Fruit fly (Drosophila melanogaster) whole organism, embryonic: ENCODE results near the gene CG6511.

Experiments used
- Atf6 ChIP-seq: fragments of 200-800 bp; sonication (Bioruptor generic); IDR thresholded peaks from 2 replicates; pipeline ENCODE4 v1.3.6; 2022; ENCODE audit warnings: missing biosample characterization, missing genetic modification characterization
- BtbVII ChIP-seq: fragments of 200-800 bp; sonication (Bioruptor generic); optimal IDR thresholded peaks from 3 replicates; lab custom pipeline; 2017; ENCODE audit warnings: missing biosample characterization, mild to moderate bottlenecking, missing genetic modification characterization
- CG10321 ChIP-seq: fragments of 200-800 bp; sonication (Bioruptor generic); IDR thresholded peaks from 2 replicates; pipeline ENCODE4 v1.3.6; 2022; ENCODE audit warnings: missing biosample characterization, missing genetic modification characterization
- CG10654 ChIP-seq: fragments of 200-800 bp; sonication (Bioruptor generic); optimal IDR thresholded peaks from 2 replicates; lab custom pipeline; 2016; ENCODE audit warnings: missing biosample characterization, missing genetic modification characterization
- CG11093 ChIP-seq: fragments of 200-800 bp; sonication (Bioruptor generic); IDR thresholded peaks from 3 replicates; pipeline ENCODE4 v1.3.6; 2022; ENCODE audit warnings: missing biosample characterization, missing genetic modification characterization
- CG12219 ChIP-seq: fragments of 200-800 bp; sonication (Bioruptor generic); optimal IDR thresholded peaks from 3 replicates; lab custom pipeline; 2018; ENCODE audit warnings: missing biosample characterization, mild to moderate bottlenecking, missing genetic modification characterization
- CG14860 ChIP-seq: fragments of 200-800 bp; sonication (Bioruptor generic); IDR thresholded peaks from 3 replicates; pipeline ENCODE4 v1.3.6; 2022; ENCODE audit warnings: missing biosample characterization, missing genetic modification characterization; ENCODE audit not compliant: partially characterized antibody
- CG15479 ChIP-seq: fragments of 200-800 bp; sonication (Bioruptor generic); optimal IDR thresholded peaks from 3 replicates; lab custom pipeline; 2019; ENCODE audit warnings: missing biosample characterization, mild to moderate bottlenecking, missing genetic modification characterization, moderate library complexity
- CG17186 ChIP-seq: fragments of 200-800 bp; sonication (Bioruptor generic); optimal IDR thresholded peaks from 3 replicates; lab custom pipeline; 2017; ENCODE audit warnings: missing biosample characterization, missing genetic modification reagents, missing genetic modification characterization
- CG17829 ChIP-seq: fragments of 200-800 bp; optimal IDR thresholded peaks from 2 replicates; lab custom pipeline; 2019; ENCODE audit warnings: missing biosample characterization, mild to moderate bottlenecking, missing genetic modification characterization, moderate library complexity
- CG2889 ChIP-seq: fragments of 200-800 bp; sonication (Bioruptor generic); IDR thresholded peaks from 3 replicates; pipeline ENCODE4 v1.3.6; 2022; ENCODE audit warnings: missing biosample characterization, missing genetic modification characterization
- CG30403 ChIP-seq: fragments of 200-800 bp; sonication (Bioruptor generic); optimal IDR thresholded peaks from 3 replicates; lab custom pipeline; 2016; ENCODE audit warnings: missing biosample characterization, missing genetic modification characterization
- CG30431 ChIP-seq: fragments of 200-800 bp; sonication (Bioruptor generic); optimal IDR thresholded peaks from 2 replicates; lab custom pipeline; 2017; ENCODE audit warnings: missing biosample characterization, missing genetic modification characterization
- CG31224 ChIP-seq: fragments of 200-800 bp; sonication (Bioruptor generic); IDR thresholded peaks from 2 replicates; pipeline ENCODE4 v1.3.6; 2022; ENCODE audit warnings: missing biosample characterization, missing genetic modification characterization
- CG31365 ChIP-seq: fragments of 200-800 bp; sonication (Bioruptor generic); optimal IDR thresholded peaks from 2 replicates; lab custom pipeline; 2018; ENCODE audit warnings: missing biosample characterization, mild to moderate bottlenecking, missing genetic modification characterization
- CG3163 ChIP-seq: fragments of 200-800 bp; sonication (Bioruptor generic); optimal IDR thresholded peaks from 3 replicates; lab custom pipeline; 2016; ENCODE audit warnings: missing biosample characterization, missing genetic modification characterization
- CG33213 ChIP-seq: fragments of 200-800 bp; sonication (Bioruptor generic); optimal IDR thresholded peaks from 3 replicates; lab custom pipeline; 2016; ENCODE audit warnings: missing biosample characterization, missing genetic modification characterization
- CG4360 ChIP-seq: fragments of 200-800 bp; sonication (Bioruptor generic); IDR thresholded peaks from 2 replicates; pipeline ENCODE4 v1.3.6; 2022; ENCODE audit warnings: missing biosample characterization, missing genetic modification characterization
- CG5180 ChIP-seq: fragments of 200-800 bp; sonication (Bioruptor generic); optimal IDR thresholded peaks from 3 replicates; lab custom pipeline; 2017; ENCODE audit warnings: missing biosample characterization, missing genetic modification characterization, mild to moderate bottlenecking, moderate library complexity, missing genetic modification reagents
- CG6175 ChIP-seq: fragments of 200-800 bp; sonication (Bioruptor generic); IDR thresholded peaks from 3 replicates; pipeline ENCODE4 v1.3.6; 2022; ENCODE audit warnings: missing biosample characterization, missing genetic modification characterization
- CG7357 ChIP-seq: fragments of 200-800 bp; sonication (Bioruptor generic); IDR thresholded peaks from 3 replicates; pipeline ENCODE4 v1.3.6; 2022; ENCODE audit warnings: missing biosample characterization, missing genetic modification characterization
- CG7987 ChIP-seq: fragments of 200-800 bp; sonication (Bioruptor generic); optimal IDR thresholded peaks from 2 replicates; lab custom pipeline; 2018; ENCODE audit warnings: missing biosample characterization, mild to moderate bottlenecking, missing genetic modification characterization, moderate library complexity
- CG8359 ChIP-seq: fragments of 200-800 bp; sonication (Bioruptor generic); optimal IDR thresholded peaks from 2 replicates; lab custom pipeline; 2017; ENCODE audit warnings: missing biosample characterization, mild to moderate bottlenecking, missing genetic modification characterization, borderline replicate concordance
- CG8924 ChIP-seq: fragments of 200-800 bp; optimal IDR thresholded peaks from 3 replicates; lab custom pipeline; 2019; ENCODE audit warnings: missing biosample characterization, mild to moderate bottlenecking, missing genetic modification characterization, moderate library complexity
- CG8944 ChIP-seq: fragments of 200-800 bp; sonication (Bioruptor generic); optimal IDR thresholded peaks from 3 replicates; lab custom pipeline; 2016; ENCODE audit warnings: missing biosample characterization, missing genetic modification characterization
- CG9609 ChIP-seq: fragments of 200-800 bp; sonication (Bioruptor generic); optimal IDR thresholded peaks from 3 replicates; lab custom pipeline; 2016; ENCODE audit warnings: missing biosample characterization, missing genetic modification characterization
- CG9797 ChIP-seq: fragments of 200-800 bp; sonication (Bioruptor generic); optimal IDR thresholded peaks from 3 replicates; lab custom pipeline; 2018; ENCODE audit warnings: missing biosample characterization, mild to moderate bottlenecking, missing genetic modification characterization
- CoRest ChIP-seq: fragments of 200-800 bp; sonication (Bioruptor generic); optimal IDR thresholded peaks from 3 replicates; lab custom pipeline; 2018; ENCODE audit warnings: missing biosample characterization, mild to moderate bottlenecking, missing genetic modification characterization, moderate library complexity
- Dfd ChIP-seq, 2 experiments: fragments of >200 bp; optimal IDR thresholded peaks; 2 replicates each; lab custom pipeline; 2017; ENCODE audit warnings: missing biosample characterization in 2 of 2, missing genetic modification characterization in 2 of 2
- Drgx ChIP-seq: fragments of 200-800 bp; sonication (Bioruptor generic); IDR thresholded peaks from 2 replicates; pipeline ENCODE4 v1.3.6; 2022; ENCODE audit warnings: missing biosample characterization, missing genetic modification characterization
- E2f1 ChIP-seq: fragments of 200-800 bp; sonication (Bioruptor generic); IDR thresholded peaks from 2 replicates; pipeline ENCODE4 v1.3.6; 2022; ENCODE audit warnings: missing biosample characterization, missing genetic modification characterization
- Ets65A ChIP-seq: fragments of 200-800 bp; sonication (Bioruptor generic); peaks from one replicate; lab custom pipeline; 2016; ENCODE audit warnings: missing biosample characterization, missing genetic modification characterization
- HLH54F ChIP-seq: fragments of 200-800 bp; sonication (Bioruptor generic); optimal IDR thresholded peaks from 3 replicates; lab custom pipeline; 2016; ENCODE audit warnings: missing biosample characterization, missing genetic modification characterization
- Hr78 ChIP-seq, 2 experiments: fragments of 200-800 bp in 1 of 2; fragments of >200 bp in 1 of 2; sonication (Bioruptor generic) in 1 of 2; optimal IDR thresholded peaks; 2 replicates each; lab custom pipeline; 2017 to 2019; ENCODE audit warnings: missing biosample characterization in 2 of 2, missing genetic modification characterization in 2 of 2, mild to moderate bottlenecking in 1 of 2, moderate library complexity in 1 of 2
- MBD-R2 ChIP-seq: fragments of 200-800 bp; sonication (Bioruptor generic); IDR thresholded peaks from 2 replicates; pipeline ENCODE4 v1.3.6; 2022; ENCODE audit warnings: missing biosample characterization, missing genetic modification characterization
- Six4 ChIP-seq: fragments of 200-800 bp; sonication (Bioruptor generic); optimal IDR thresholded peaks from 2 replicates; lab custom pipeline; 2016; ENCODE audit warnings: missing biosample characterization, missing genetic modification characterization
- cwo ChIP-seq: fragments of 200-800 bp; sonication (Bioruptor generic); optimal IDR thresholded peaks from 3 replicates; lab custom pipeline; 2017; ENCODE audit warnings: missing biosample characterization, missing genetic modification characterization, mild to moderate bottlenecking, moderate library complexity, missing genetic modification reagents
- exex ChIP-seq: fragments of 200-800 bp; sonication (Bioruptor generic); optimal IDR thresholded peaks from 4 replicates; lab custom pipeline; 2018; ENCODE audit warnings: missing biosample characterization, mild to moderate bottlenecking, missing genetic modification characterization, moderate library complexity
- eyg ChIP-seq: fragments of 200-800 bp; sonication (Bioruptor generic); optimal IDR thresholded peaks from 3 replicates; lab custom pipeline; 2016; ENCODE audit warnings: missing biosample characterization, missing genetic modification characterization
- fd102C ChIP-seq: fragments of 200-800 bp; sonication (Bioruptor generic); optimal IDR thresholded peaks from 2 replicates; lab custom pipeline; 2018; ENCODE audit warnings: missing biosample characterization, mild to moderate bottlenecking, missing genetic modification characterization, moderate library complexity
- insv ChIP-seq, 2 experiments: fragments of 200-800 bp; sonication (Bioruptor generic); optimal IDR thresholded peaks; 3 replicates each; lab custom pipeline; 2016 to 2018; ENCODE audit warnings: missing biosample characterization in 2 of 2, missing genetic modification characterization in 2 of 2
- lab ChIP-seq: fragments of 200-800 bp; sonication (Bioruptor generic); optimal IDR thresholded peaks from 3 replicates; lab custom pipeline; 2017; ENCODE audit warnings: missing biosample characterization, missing genetic modification characterization, mild to moderate bottlenecking, moderate library complexity, missing genetic modification reagents
- lbe ChIP-seq: fragments of 200-800 bp; sonication (Bioruptor generic); optimal IDR thresholded peaks from 2 replicates; lab custom pipeline; 2016; ENCODE audit warnings: missing biosample characterization, mild to moderate bottlenecking, missing genetic modification characterization
- mam ChIP-seq: fragments of 200-800 bp; sonication (Bioruptor generic); optimal IDR thresholded peaks from 3 replicates; lab custom pipeline; 2016; ENCODE audit warnings: missing biosample characterization, missing genetic modification characterization
- onecut ChIP-seq: fragments of 200-800 bp; sonication (Bioruptor generic); IDR thresholded peaks from 2 replicates; pipeline ENCODE4 v1.3.6; 2022; ENCODE audit warnings: missing biosample characterization, missing genetic modification characterization
- pita ChIP-seq: fragments of 200-800 bp; sonication (Bioruptor generic); optimal IDR thresholded peaks from 2 replicates; lab custom pipeline; 2017; ENCODE audit warnings: missing biosample characterization, mild to moderate bottlenecking, missing genetic modification characterization
- slp2 ChIP-seq: fragments of 200-800 bp; sonication (Bioruptor generic); optimal IDR thresholded peaks from 2 replicates; lab custom pipeline; 2016; ENCODE audit warnings: missing biosample characterization, missing genetic modification characterization
- stwl ChIP-seq: fragments of 200-800 bp; sonication (Bioruptor generic); optimal IDR thresholded peaks from 3 replicates; lab custom pipeline; 2018; ENCODE audit warnings: missing biosample characterization, mild to moderate bottlenecking, missing genetic modification characterization, moderate library complexity
- sug ChIP-seq: fragments of 200-800 bp; optimal IDR thresholded peaks from 2 replicates; lab custom pipeline; 2019; ENCODE audit warnings: missing biosample characterization, mild to moderate bottlenecking, missing genetic modification characterization, moderate library complexity
- usp ChIP-seq: fragments of >200 bp; optimal IDR thresholded peaks from 2 replicates; lab custom pipeline; 2017; ENCODE audit warnings: missing biosample characterization, missing genetic modification characterization

The CG6511 gene

dm6 chr3L:8716013-8716412 lies 5.1 kb upstream of the CG6511 start:
- TF ChIP-seq slp2 (GFP tag; lab: Kevin White, UChicago), result no peak
- TF ChIP-seq Ets65A (GFP tag; lab: Kevin White, UChicago), result peak; percentile 72

- no peak for TF ChIP-seq insv (GFP tag; optimal IDR thresholded peaks at IDR 0.05; lab: Kevin White, UChicago)
- TF ChIP-seq CG10654, result no peak
- peak; percentile 15; the same call in 1 of the 2 replicates for TF ChIP-seq Atf6 (GFP tag; lab: Robert Waterston, UW)
- no peak for TF ChIP-seq CG12219 (GFP tag; lab: Kevin White, UChicago)
- no peak for TF ChIP-seq onecut (GFP tag; lab: Robert Waterston, UW)
- no peak for TF ChIP-seq BtbVII (GFP tag; lab: Kevin White, UChicago)
- TF ChIP-seq CG7357, result no peak
- TF ChIP-seq cwo, result no peak
- no peak for TF ChIP-seq pita (GFP tag; lab: Kevin White, UChicago)
- no peak for TF ChIP-seq CG31365
- TF ChIP-seq Hr78 (GFP tag; optimal IDR thresholded peaks at IDR 0.05; lab: Kevin White, UChicago), result no peak
- peak; percentile 51; the same call in 1 of the 3 replicates for TF ChIP-seq CG14860 (GFP tag; lab: Robert Waterston, UW)
- no peak for TF ChIP-seq lab
- TF ChIP-seq CG8359 (GFP tag; lab: Kevin White, UChicago), result no peak
- TF ChIP-seq fd102C (GFP tag; lab: Kevin White, UChicago), result no peak
- no peak for TF ChIP-seq Six4
- TF ChIP-seq MBD-R2 (GFP tag; lab: Robert Waterston, UW), result peak; percentile 28; the same call in 1 of the 2 replicates
- no peak for TF ChIP-seq CG6175
- TF ChIP-seq HLH54F, result no peak
- TF ChIP-seq CG4360 (GFP tag; lab: Robert Waterston, UW), result no peak
- no peak for TF ChIP-seq mam (GFP tag; lab: Kevin White, UChicago)
- no peak for TF ChIP-seq CG8944 (GFP tag; lab: Kevin White, UChicago)
- no peak for TF ChIP-seq CG8924 (tag; lab: Kevin White, UChicago)
- TF ChIP-seq sug (tag; lab: Kevin White, UChicago), result peak; percentile 46
- peak; percentile 0 for TF ChIP-seq CG33213
- TF ChIP-seq E2f1 (GFP tag; lab: Robert Waterston, UW), result peak; percentile 75
- no peak for TF ChIP-seq CG30431 (GFP tag; lab: Kevin White, UChicago)
- TF ChIP-seq CG10321 (GFP tag; lab: Robert Waterston, UW), result no peak
- no peak for TF ChIP-seq eyg
- TF ChIP-seq CG30403 (GFP tag; lab: Kevin White, UChicago), result peak; percentile 27
- TF ChIP-seq usp (GFP tag; lab: Kevin White, UChicago), result no peak
- TF ChIP-seq CoRest (tag; lab: Kevin White, UChicago), result peak; percentile 8
- TF ChIP-seq exex (tag; lab: Kevin White, UChicago), result no peak
- TF ChIP-seq CG17829 (tag; lab: Kevin White, UChicago), result peak; percentile 58
- TF ChIP-seq CG2889 (GFP tag; lab: Robert Waterston, UW), result no peak
- no peak for TF ChIP-seq CG11093 (GFP tag; lab: Robert Waterston, UW)
- TF ChIP-seq Dfd (GFP tag; optimal IDR thresholded peaks at IDR 0.05; lab: Kevin White, UChicago), result no peak
- TF ChIP-seq CG7987, result no peak
- peak; percentile 90 for TF ChIP-seq stwl (tag; lab: Kevin White, UChicago)
- TF ChIP-seq CG15479 (GFP tag; lab: Kevin White, UChicago), result no peak
- TF ChIP-seq CG17186 (GFP tag; lab: Kevin White, UChicago), result no peak
- no peak for TF ChIP-seq CG31224 (GFP tag; lab: Robert Waterston, UW)
- no peak for TF ChIP-seq CG9609 (GFP tag; lab: Kevin White, UChicago)
- no peak for TF ChIP-seq lbe
- TF ChIP-seq CG3163 (GFP tag; lab: Kevin White, UChicago), result no peak
- TF ChIP-seq Drgx, result no peak
- no peak for TF ChIP-seq CG9797 (GFP tag; lab: Kevin White, UChicago)
- TF ChIP-seq CG5180 (GFP tag; lab: Kevin White, UChicago), result no peak
Measured at dm6 chr3L:8718602-8719001, 2.5 kb upstream of the CG6511 start.
